Fruit fly (Drosophila melanogaster): Measurements from ENCODE around the gene NPF.

dm6 chr3R:16646952-16647715 lies 38.1 kb downstream of the NPF start, which contains the start of the genes CG10324 and CCT3:
- TF ChIP-seq pan (optimal IDR thresholded peaks at IDR 0.05) (no peak), Dll (optimal IDR thresholded peaks at IDR 0.05) (no peak)
